Fruit fly (Drosophila melanogaster): Measurements from ENCODE around the gene CG3402.

The CG3402 gene

DNA sequence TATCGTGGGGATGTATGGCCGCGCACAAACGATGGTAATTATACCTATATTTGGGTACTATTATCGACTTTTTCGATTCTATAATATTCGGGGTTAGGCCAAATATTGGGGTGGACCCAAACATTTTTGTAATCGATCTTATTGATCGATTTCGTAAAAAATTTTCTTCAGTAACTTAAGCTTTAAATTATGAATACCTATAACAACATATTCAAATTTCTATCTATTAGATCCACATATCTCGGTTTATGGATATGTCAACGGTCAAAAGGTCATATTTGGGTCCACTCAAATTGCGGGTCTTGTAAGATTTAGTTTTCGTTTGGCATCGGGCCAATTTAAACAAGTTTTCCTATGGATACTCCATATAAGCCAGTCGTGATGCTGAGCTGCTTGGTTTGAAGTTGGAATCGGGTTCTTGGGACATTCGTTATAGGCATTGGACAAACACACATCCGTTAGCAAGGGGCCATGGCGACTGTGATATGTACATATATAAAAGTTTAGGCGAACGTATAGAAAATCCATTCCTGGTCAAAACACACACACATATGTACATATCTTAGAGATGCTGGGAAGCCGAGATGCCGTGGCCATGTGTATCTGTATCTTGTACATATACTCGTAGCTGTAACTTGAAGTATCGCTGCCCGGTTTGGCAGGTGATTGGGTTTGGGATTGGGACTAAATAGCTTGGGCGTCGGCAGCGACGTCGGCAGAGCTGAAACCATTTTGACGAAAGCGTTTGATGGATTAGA is 47.7 kb upstream of the CG3402 start (continued):
- peak; percentile 21 for TF ChIP-seq sqz (GFP tag; optimal IDR thresholded peaks at IDR 0.05)
- TF ChIP-seq CG13424 (tag; optimal IDR thresholded peaks at IDR 0.05): peak; percentile 75
- TF ChIP-seq BtbVII (GFP tag; optimal IDR thresholded peaks at IDR 0.05): peak; percentile 71
- TF ChIP-seq CG9797 (GFP tag; optimal IDR thresholded peaks at IDR 0.05): no peak
- no peak for TF ChIP-seq ttk (GFP tag; IDR thresholded peaks at IDR 0.05)
- peak; percentile 65 for TF ChIP-seq CG7839 (tag; optimal IDR thresholded peaks at IDR 0.05)
- no peak for TF ChIP-seq gsb (GFP tag; IDR thresholded peaks at IDR 0.05)
- peak; percentile 45; the same call in 1 of the 2 replicates for TF ChIP-seq esg (GFP tag; conservative IDR thresholded peaks at IDR 0.05)
- no peak for TF ChIP-seq CG3065 (GFP tag; optimal IDR thresholded peaks at IDR 0.05)
- peak; percentile 42 for TF ChIP-seq CG2875 (GFP tag; optimal IDR thresholded peaks at IDR 0.05)
- peak; percentile 70 for TF ChIP-seq CG18262 (tag; optimal IDR thresholded peaks at IDR 0.05)
- no peak for TF ChIP-seq Bdp1 (GFP tag; optimal IDR thresholded peaks at IDR 0.05)
- TF ChIP-seq zf30C (GFP tag; optimal IDR thresholded peaks at IDR 0.05): no peak
- TF ChIP-seq CG34376 (GFP tag; optimal IDR thresholded peaks at IDR 0.05): no peak
- TF ChIP-seq CG4360 (GFP tag; IDR thresholded peaks at IDR 0.05): no peak
- no peak for TF ChIP-seq Eip74EF (GFP tag; optimal IDR thresholded peaks at IDR 0.05)
- 0 out of 2 replicates have a peak, but pooled peaks have one; percentile 19 for TF ChIP-seq ap (GFP tag; IDR thresholded peaks at IDR 0.05)
- peak; percentile 42 for TF ChIP-seq az2 (GFP tag; optimal IDR thresholded peaks at IDR 0.05)
- peak; percentile 8 for TF ChIP-seq CG13775 (GFP tag; optimal IDR thresholded peaks at IDR 0.05)
- TF ChIP-seq unpg (GFP tag; optimal IDR thresholded peaks at IDR 0.05): peak; percentile 86
- peak; percentile 72 for TF ChIP-seq CG12299 (tag; optimal IDR thresholded peaks at IDR 0.05)
- no peak for TF ChIP-seq CG1024 (GFP tag; IDR thresholded peaks at IDR 0.05)
- TF ChIP-seq Asciz (GFP tag; optimal IDR thresholded peaks at IDR 0.05): peak; percentile 59
- peak; percentile 17; the same call in 1 of the 3 replicates for TF ChIP-seq ase (GFP tag; IDR thresholded peaks at IDR 0.05)
- TF ChIP-seq grau (tag; optimal IDR thresholded peaks at IDR 0.05): peak; percentile 73
- no peak for TF ChIP-seq ssp (GFP tag; IDR thresholded peaks at IDR 0.05)
- peak; percentile 25 for TF ChIP-seq CG6765 (GFP tag; optimal IDR thresholded peaks at IDR 0.05)
- TF ChIP-seq Ets97D (GFP tag; optimal IDR thresholded peaks at IDR 0.05): no peak
- 0 out of 3 replicates have a peak, but pooled peaks have one; percentile 16 for TF ChIP-seq CG6791 (GFP tag; IDR thresholded peaks at IDR 0.05; ENCODE audit: partially characterized antibody)
- TF ChIP-seq lola (GFP tag; optimal IDR thresholded peaks at IDR 0.05): peak in 1 of 3 experiments; percentile 44
- no peak for TF ChIP-seq inv (GFP tag; IDR thresholded peaks at IDR 0.05; ENCODE audit: partially characterized antibody)
- no peak for TF ChIP-seq CG5180 (GFP tag; optimal IDR thresholded peaks at IDR 0.05)
- no peak for TF ChIP-seq z (GFP tag; IDR thresholded peaks at IDR 0.05)
- TF ChIP-seq CG32532 (GFP tag; IDR thresholded peaks at IDR 0.05): peak; percentile 62; the same call in 1 of the 2 replicates
- no peak for TF ChIP-seq twi (tag; optimal IDR thresholded peaks at IDR 0.05)
- TF ChIP-seq CG32767 (GFP tag; IDR thresholded peaks at IDR 0.05): no peak
- peak; percentile 67 for TF ChIP-seq Hand (GFP tag; optimal IDR thresholded peaks at IDR 0.05)
- no peak for TF ChIP-seq toy (GFP tag; IDR thresholded peaks at IDR 0.05)
- peak; percentile 31 for TF ChIP-seq Spps (tag; optimal IDR thresholded peaks at IDR 0.05)
- TF ChIP-seq ac (GFP tag; optimal IDR thresholded peaks at IDR 0.05): no peak
- TF ChIP-seq CG4730 (GFP tag; IDR thresholded peaks at IDR 0.05): no peak; the same call in 1 of the 2 replicates
- TF ChIP-seq al (GFP tag; IDR thresholded peaks at IDR 0.05): peak; percentile 35; the same call in 1 of the 2 replicates
- TF ChIP-seq Taf1 (GFP tag; IDR thresholded peaks at IDR 0.05): 0 out of 2 replicates have a peak, but pooled peaks have one; percentile 13
- peak; percentile 66 for TF ChIP-seq lilli (GFP tag; optimal IDR thresholded peaks at IDR 0.05)
- TF ChIP-seq zen (tag; optimal IDR thresholded peaks at IDR 0.05): peak; percentile 26
- TF ChIP-seq pb (GFP tag; optimal IDR thresholded peaks at IDR 0.05): no peak
- TF ChIP-seq CG4404 (GFP tag; IDR thresholded peaks at IDR 0.05): no peak
- TF ChIP-seq chif (GFP tag; optimal IDR thresholded peaks at IDR 0.05): peak; percentile 23 to 48
- TF ChIP-seq Side (GFP tag; optimal IDR thresholded peaks at IDR 0.05): no peak

Measured in whole organism, embryonic.